Worm (Caenorhabditis elegans) whole organism, midembryonic: ENCODE results near the gene gldi-5.

Source experiments
- T22C8.4 ChIP-seq: fragments of 200-800 bp; sonication (Bioruptor generic); IDR thresholded peaks from 2 replicates; pipeline ENCODE4 v1.3.6; 2022; ENCODE audit warnings: missing genetic modification characterization, missing compliant biosample characterization
- cog-1 ChIP-seq: sonication (generic microtip); optimal IDR thresholded peaks from 2 replicates; lab custom pipeline; 2016; ENCODE audit warnings: missing genetic modification characterization, missing compliant biosample characterization
- ref-1 ChIP-seq: fragments of 200-800 bp; sonication (Bioruptor generic); conservative IDR thresholded peaks from 2 replicates; pipeline ENCODE4 v1.3.6; 2022; ENCODE audit warnings: missing genetic modification reagents, missing genetic modification characterization, missing compliant biosample characterization
- tab-1 ChIP-seq: fragments of 200-800 bp; sonication (Bioruptor generic); IDR thresholded peaks from 2 replicates; pipeline ENCODE4 v1.3.6; 2022; ENCODE audit warnings: missing genetic modification characterization, missing compliant biosample characterization
- ztf-23 ChIP-seq: fragments of 200-800 bp; sonication (Bioruptor generic); IDR thresholded peaks from 2 replicates; pipeline ENCODE4 v1.3.6; 2022; ENCODE audit warnings: missing genetic modification reagents, missing genetic modification characterization, missing compliant biosample characterization

DNA sequence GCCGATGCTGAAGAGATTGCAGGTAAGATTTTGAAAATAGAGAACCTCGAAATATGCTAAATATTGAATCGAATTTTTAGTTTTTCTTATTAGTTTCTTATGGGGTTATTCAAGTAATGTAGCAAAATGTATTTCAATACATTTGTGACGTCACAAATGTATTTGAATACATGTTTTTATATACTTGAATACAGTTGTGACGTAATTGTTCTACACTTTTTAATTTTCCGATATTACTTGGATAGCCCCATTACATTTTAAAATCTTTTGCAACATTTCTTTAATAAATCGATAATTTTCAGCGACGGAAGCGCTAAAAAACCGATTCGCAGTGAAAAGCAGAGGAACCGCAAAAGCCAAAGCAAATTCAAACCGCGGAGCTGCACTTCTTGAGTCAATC, 12.0 kb upstream of the gldi-5 start:
- TF ChIP-seq tab-1 (GFP tag; lab: Robert Waterston, UW) (no peak), T22C8.4 (GFP tag; lab: Robert Waterston, UW) (no peak), cog-1 (tag; lab: Kevin White, UChicago) (no peak), ref-1 (no peak), ztf-23 (GFP tag; lab: Robert Waterston, UW) (no peak)
